Fruit fly (Drosophila melanogaster) whole organism, prepupa: ENCODE data around the gene Polr2I.

Experiments
- Blimp-1 ChIP-seq: fragments of 200-800 bp; sonication (Bioruptor generic); optimal IDR thresholded peaks from 3 replicates; lab custom pipeline; 2017; ENCODE audit warnings: missing biosample characterization, missing genetic modification characterization, mild to moderate bottlenecking, moderate library complexity, missing genetic modification reagents
- CG10631 ChIP-seq: fragments of 200-800 bp; sonication (Bioruptor generic); optimal IDR thresholded peaks from 2 replicates; lab custom pipeline; 2016; ENCODE audit warnings: missing biosample characterization, missing genetic modification characterization
- CG10669 ChIP-seq: fragments of 200-800 bp; sonication (Bioruptor generic); optimal IDR thresholded peaks from 3 replicates; lab custom pipeline; 2018; ENCODE audit warnings: missing biosample characterization, mild to moderate bottlenecking, missing genetic modification characterization, moderate library complexity
- CG11294 ChIP-seq: fragments of 200-800 bp; sonication (Bioruptor generic); IDR thresholded peaks from 2 replicates; pipeline ENCODE4 v1.3.6; 2022; ENCODE audit warnings: missing biosample characterization, missing genetic modification characterization
- CG11902 ChIP-seq: fragments of 200-800 bp; sonication (Bioruptor generic); optimal IDR thresholded peaks from 3 replicates; lab custom pipeline; 2016; ENCODE audit warnings: missing biosample characterization, missing genetic modification characterization
- CG15336 ChIP-seq: fragments of 200-800 bp; sonication (Bioruptor generic); IDR thresholded peaks from 2 replicates; pipeline ENCODE4 v1.3.6; 2022; ENCODE audit warnings: missing biosample characterization, missing genetic modification characterization
- CG1621 ChIP-seq: fragments of 200-800 bp; sonication (Bioruptor generic); optimal IDR thresholded peaks from 3 replicates; lab custom pipeline; 2018; ENCODE audit warnings: missing biosample characterization, mild to moderate bottlenecking, missing genetic modification characterization
- CG3032 ChIP-seq: fragments of 200-800 bp; optimal IDR thresholded peaks from 2 replicates; lab custom pipeline; 2019; ENCODE audit warnings: missing biosample characterization, mild to moderate bottlenecking, missing genetic modification characterization, moderate library complexity
- CG31627 ChIP-seq: fragments of 200-800 bp; sonication (Bioruptor generic); optimal IDR thresholded peaks from 3 replicates; lab custom pipeline; 2016; ENCODE audit warnings: missing biosample characterization, missing genetic modification characterization
- CG32006 ChIP-seq: fragments of 200-800 bp; sonication (Bioruptor generic); optimal IDR thresholded peaks from 3 replicates; lab custom pipeline; 2017; ENCODE audit warnings: missing biosample characterization, mild to moderate bottlenecking, missing genetic modification characterization
- CG34406 ChIP-seq: fragments of 200-800 bp; sonication (Bioruptor generic); optimal IDR thresholded peaks from 3 replicates; lab custom pipeline; 2016; ENCODE audit warnings: missing biosample characterization, missing genetic modification characterization
- CG4318 ChIP-seq: fragments of 200-800 bp; sonication (Bioruptor generic); optimal IDR thresholded peaks from 3 replicates; lab custom pipeline; 2017; ENCODE audit warnings: missing biosample characterization, mild to moderate bottlenecking, missing genetic modification characterization
- CG6163 ChIP-seq: fragments of 200-800 bp; sonication (Bioruptor generic); IDR thresholded peaks from 3 replicates; pipeline ENCODE4 v1.3.6; 2022; ENCODE audit warnings: missing biosample characterization, missing genetic modification characterization
- CG6276 ChIP-seq: fragments of 200-800 bp; sonication (Bioruptor generic); optimal IDR thresholded peaks from 2 replicates; lab custom pipeline; 2017; ENCODE audit warnings: missing biosample characterization, mild to moderate bottlenecking, missing genetic modification characterization
- CG6792 ChIP-seq: fragments of 200-800 bp; sonication (Bioruptor generic); optimal IDR thresholded peaks from 3 replicates; lab custom pipeline; 2016; ENCODE audit warnings: missing biosample characterization, missing genetic modification characterization
- CG6808 ChIP-seq: fragments of 200-800 bp; sonication (Bioruptor generic); optimal IDR thresholded peaks from 3 replicates; lab custom pipeline; 2017; ENCODE audit warnings: missing biosample characterization, missing genetic modification characterization, mild to moderate bottlenecking, moderate library complexity, missing genetic modification reagents
- CG6854 ChIP-seq: fragments of 200-800 bp; sonication (Bioruptor generic); optimal IDR thresholded peaks from 2 replicates; lab custom pipeline; 2017; ENCODE audit warnings: missing biosample characterization, mild to moderate bottlenecking, missing genetic modification characterization
- CG7368 ChIP-seq: fragments of 200-800 bp; sonication (Bioruptor generic); optimal IDR thresholded peaks from 3 replicates; lab custom pipeline; 2016; ENCODE audit warnings: missing biosample characterization, missing genetic modification characterization
- CG8119 ChIP-seq: fragments of 200-800 bp; sonication (Bioruptor generic); IDR thresholded peaks from 3 replicates; pipeline ENCODE4 v1.3.6; 2022; ENCODE audit warnings: missing biosample characterization, missing genetic modification characterization
- CG8319 ChIP-seq: fragments of 200-800 bp; sonication (Bioruptor generic); optimal IDR thresholded peaks from 3 replicates; lab custom pipeline; 2016; ENCODE audit warnings: missing biosample characterization, missing genetic modification characterization
- CG8632 ChIP-seq: fragments of 200-800 bp; sonication (Bioruptor generic); optimal IDR thresholded peaks from 3 replicates; lab custom pipeline; 2016; ENCODE audit warnings: missing biosample characterization, missing genetic modification characterization
- CG9139 ChIP-seq: fragments of 200-800 bp; sonication (Bioruptor generic); optimal IDR thresholded peaks from 3 replicates; lab custom pipeline; 2017; ENCODE audit warnings: missing biosample characterization, mild to moderate bottlenecking, missing genetic modification characterization
- Eip78C ChIP-seq: fragments of 200-800 bp; sonication (Bioruptor generic); peaks from one replicate; lab custom pipeline; 2016; ENCODE audit warnings: missing biosample characterization, missing genetic modification characterization
- Eip93F ChIP-seq: fragments of 200-800 bp; sonication (Bioruptor generic); optimal IDR thresholded peaks from 2 replicates; lab custom pipeline; 2016; ENCODE audit warnings: missing biosample characterization, mild to moderate bottlenecking, missing genetic modification characterization
- Ets21C ChIP-seq: fragments of 200-800 bp; sonication (Bioruptor generic); optimal IDR thresholded peaks from 3 replicates; lab custom pipeline; 2016; ENCODE audit warnings: missing biosample characterization, missing genetic modification characterization
- Ets96B ChIP-seq: fragments of 200-800 bp; optimal IDR thresholded peaks from 2 replicates; lab custom pipeline; 2019; ENCODE audit warnings: missing biosample characterization, mild to moderate bottlenecking, missing genetic modification characterization, moderate library complexity
- Hr38 ChIP-seq: sonication (Bioruptor generic); optimal IDR thresholded peaks from 2 replicates; lab custom pipeline; 2016; ENCODE audit warnings: missing biosample characterization, missing genetic modification characterization
- Hr39 ChIP-seq: fragments of 200-800 bp; sonication (Bioruptor generic); optimal IDR thresholded peaks from 2 replicates; lab custom pipeline; 2016; ENCODE audit warnings: missing biosample characterization, missing genetic modification characterization
- Hr4 ChIP-seq: fragments of 200-800 bp; sonication (Bioruptor generic); optimal IDR thresholded peaks from 3 replicates; lab custom pipeline; 2016; ENCODE audit warnings: missing biosample characterization, missing genetic modification characterization
- Lpt ChIP-seq: fragments of 200-800 bp; sonication (Bioruptor generic); optimal IDR thresholded peaks from 3 replicates; lab custom pipeline; 2016; ENCODE audit warnings: missing biosample characterization, missing genetic modification characterization
- Met ChIP-seq: fragments of 200-800 bp; sonication (Bioruptor generic); optimal IDR thresholded peaks from 3 replicates; lab custom pipeline; 2016; ENCODE audit warnings: missing biosample characterization, missing genetic modification characterization
- Smox ChIP-seq: fragments of 200-800 bp; sonication (Bioruptor generic); optimal IDR thresholded peaks from 3 replicates; lab custom pipeline; 2016; ENCODE audit warnings: missing biosample characterization, missing genetic modification characterization
- Sox102F ChIP-seq: fragments of 200-800 bp; sonication (Bioruptor generic); optimal IDR thresholded peaks from 2 replicates; lab custom pipeline; 2016; ENCODE audit warnings: missing biosample characterization, mild to moderate bottlenecking, missing genetic modification characterization
- Sox14 ChIP-seq: fragments of 200-800 bp; sonication (Bioruptor generic); optimal IDR thresholded peaks from 3 replicates; lab custom pipeline; 2016; ENCODE audit warnings: missing biosample characterization, missing genetic modification characterization
- Sox15 ChIP-seq: fragments of 200-800 bp; sonication (Bioruptor generic); optimal IDR thresholded peaks from 3 replicates; lab custom pipeline; 2016; ENCODE audit warnings: missing biosample characterization, missing genetic modification characterization
- achi ChIP-seq: fragments of 200-800 bp; sonication (Bioruptor generic); optimal IDR thresholded peaks from 3 replicates; lab custom pipeline; 2016; ENCODE audit warnings: missing biosample characterization, missing genetic modification characterization
- acj6 ChIP-seq: fragments of 200-800 bp; sonication (Bioruptor generic); optimal IDR thresholded peaks from 3 replicates; lab custom pipeline; 2016; ENCODE audit warnings: missing biosample characterization, missing genetic modification characterization
- cyc ChIP-seq: fragments of 200-800 bp; sonication (Bioruptor generic); optimal IDR thresholded peaks from 3 replicates; lab custom pipeline; 2016; ENCODE audit warnings: missing biosample characterization, missing genetic modification characterization
- dac ChIP-seq: fragments of 200-800 bp; sonication (Bioruptor generic); optimal IDR thresholded peaks from 2 replicates; lab custom pipeline; 2017; ENCODE audit warnings: missing biosample characterization, mild to moderate bottlenecking, missing genetic modification characterization
- dsx ChIP-seq: fragments of 200-800 bp; optimal IDR thresholded peaks from 3 replicates; lab custom pipeline; 2019; ENCODE audit warnings: missing biosample characterization, mild to moderate bottlenecking, missing genetic modification characterization, moderate library complexity; ENCODE audit not compliant: poor library complexity, severe bottlenecking
- eg ChIP-seq: fragments of 200-800 bp; sonication (Bioruptor generic); IDR thresholded peaks from 3 replicates; pipeline ENCODE4 v1.3.6; 2022; ENCODE audit warnings: missing biosample characterization, missing genetic modification characterization
- esn ChIP-seq: fragments of 200-800 bp; sonication (Bioruptor generic); optimal IDR thresholded peaks from 2 replicates; lab custom pipeline; 2016; ENCODE audit warnings: missing biosample characterization, mild to moderate bottlenecking, missing genetic modification characterization, moderate library complexity
- fd59A ChIP-seq: fragments of 200-800 bp; sonication (Bioruptor generic); optimal IDR thresholded peaks from 2 replicates; lab custom pipeline; 2017; ENCODE audit warnings: missing biosample characterization, mild to moderate bottlenecking, missing genetic modification characterization, missing genetic modification reagents
- fd85E ChIP-seq: fragments of 200-800 bp; sonication (Bioruptor generic); optimal IDR thresholded peaks from 3 replicates; lab custom pipeline; 2016; ENCODE audit warnings: missing biosample characterization, missing genetic modification characterization
- fkh ChIP-seq: fragments of 200-800 bp; sonication (Bioruptor generic); optimal IDR thresholded peaks from 3 replicates; lab custom pipeline; 2017; ENCODE audit warnings: missing biosample characterization, mild to moderate bottlenecking, missing genetic modification characterization, moderate library complexity
- lz ChIP-seq: fragments of 200-800 bp; sonication (Bioruptor generic); optimal IDR thresholded peaks from 3 replicates; lab custom pipeline; 2016; ENCODE audit warnings: missing biosample characterization, missing genetic modification characterization
- pdm3 ChIP-seq: fragments of 200-800 bp; sonication (Bioruptor generic); optimal IDR thresholded peaks from 3 replicates; lab custom pipeline; 2016; ENCODE audit warnings: missing biosample characterization, missing genetic modification characterization
- spab ChIP-seq: fragments of 200-800 bp; sonication (Bioruptor generic); optimal IDR thresholded peaks from 2 replicates; lab custom pipeline; 2017; ENCODE audit warnings: missing biosample characterization, mild to moderate bottlenecking, missing genetic modification characterization, missing genetic modification reagents
- svp ChIP-seq: fragments of 200-800 bp; sonication (Bioruptor generic); peaks from one replicate; lab custom pipeline; 2016; ENCODE audit warnings: missing biosample characterization, missing genetic modification characterization
- topi ChIP-seq: fragments of 200-800 bp; sonication (Bioruptor generic); optimal IDR thresholded peaks from 3 replicates; lab custom pipeline; 2016; ENCODE audit warnings: missing biosample characterization, missing genetic modification characterization
- vri ChIP-seq: fragments of 200-800 bp; sonication (Bioruptor generic); optimal IDR thresholded peaks from 3 replicates; lab custom pipeline; 2016; ENCODE audit warnings: missing biosample characterization, mild to moderate bottlenecking, missing genetic modification characterization

The Polr2I gene

DNA sequence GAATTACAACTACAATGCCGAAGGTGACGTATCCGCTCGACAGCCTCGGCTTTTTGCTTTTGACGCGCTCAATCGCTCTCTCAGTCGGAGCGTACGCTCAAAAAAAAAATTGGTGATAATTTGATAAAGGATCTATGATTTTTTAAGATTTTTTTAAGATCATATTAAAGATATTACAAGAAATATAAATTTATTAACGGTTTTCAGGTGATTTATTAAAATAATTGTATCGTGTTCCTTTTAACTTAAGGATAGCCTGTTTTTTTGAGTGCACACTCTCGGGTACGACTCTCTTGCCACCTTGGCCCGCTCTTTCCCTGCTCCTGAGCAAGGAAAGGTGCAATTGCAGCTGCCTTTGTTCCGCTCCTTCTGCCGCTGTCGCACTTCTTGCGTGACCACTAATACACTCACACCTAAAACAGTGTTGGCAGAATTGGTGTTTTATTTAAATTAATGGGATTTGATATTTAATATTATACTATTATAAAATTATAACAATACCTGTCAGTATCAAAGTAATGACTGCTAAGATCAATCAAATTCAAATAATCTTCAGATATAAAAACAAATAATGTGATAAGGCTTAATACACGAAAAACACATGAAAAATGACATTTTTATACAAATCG lies 30.9 kb upstream of the Polr2I start:
- TF ChIP-seq Met (GFP tag; lab: Kevin White, UChicago) (peak; percentile 94), topi (GFP tag; lab: Kevin White, UChicago) (peak; percentile 93), CG7368 (peak; percentile 94), esn (peak; percentile 97), CG34406 (GFP tag; lab: Kevin White, UChicago) (peak; percentile 95), Ets21C (GFP tag; lab: Kevin White, UChicago) (peak; percentile 71), CG6854 (peak; percentile 94), vri (peak; percentile 94), CG4318 (GFP tag; lab: Kevin White, UChicago) (peak; percentile 88), Hr39 (peak; percentile 80), Hr4 (GFP tag; lab: Kevin White, UChicago) (peak; percentile 94), achi (GFP tag; lab: Kevin White, UChicago) (peak; percentile 97), Sox102F (GFP tag; lab: Kevin White, UChicago) (peak; percentile 95), CG6808 (GFP tag; lab: Kevin White, UChicago) (peak; percentile 98), eg (GFP tag; lab: Robert Waterston, UW) (peak; percentile 98), CG6792 (GFP tag; lab: Kevin White, UChicago) (peak; percentile 97), Lpt (GFP tag; lab: Kevin White, UChicago) (peak; percentile 94), CG9139 (GFP tag; lab: Kevin White, UChicago) (peak; percentile 97), fd59A (GFP tag; lab: Kevin White, UChicago) (peak; percentile 97), CG10631 (GFP tag; lab: Kevin White, UChicago) (peak; percentile 97), CG6276 (peak; percentile 94), dsx (GFP tag; lab: Kevin White, UChicago) (peak; percentile 98), CG15336 (GFP tag; lab: Robert Waterston, UW) (peak; percentile 99), Blimp-1 (peak; percentile 86), CG11294 (GFP tag; lab: Robert Waterston, UW) (peak; percentile 93), spab (GFP tag; lab: Kevin White, UChicago) (peak; percentile 97), dac (GFP tag; lab: Kevin White, UChicago) (peak; percentile 86), CG8119 (GFP tag; lab: Robert Waterston, UW) (peak; percentile 99), Hr38 (GFP tag; lab: Kevin White, UChicago) (no peak), Sox14 (GFP tag; lab: Kevin White, UChicago) (peak; percentile 89), pdm3 (peak; percentile 92), CG32006 (GFP tag; lab: Kevin White, UChicago) (peak; percentile 97), Eip78C (peak; percentile 99), acj6 (GFP tag; lab: Kevin White, UChicago) (peak; percentile 96), CG3032 (peak; percentile 98), CG8632 (GFP tag; lab: Kevin White, UChicago) (peak; percentile 97), cyc (peak; percentile 89), CG1621 (tag; lab: Kevin White, UChicago) (peak; percentile 92), CG11902 (GFP tag; lab: Kevin White, UChicago) (peak; percentile 80), CG8319 (peak; percentile 92), fkh (GFP tag; lab: Kevin White, UChicago) (no peak), CG6163 (GFP tag; lab: Robert Waterston, UW) (peak; percentile 98), Ets96B (tag; lab: Kevin White, UChicago) (peak; percentile 99), svp (peak; percentile 95), CG31627 (peak; percentile 82), fd85E (GFP tag; lab: Kevin White, UChicago) (peak; percentile 82), Smox (GFP tag; lab: Kevin White, UChicago) (peak; percentile 92), Eip93F (peak; percentile 94), CG10669 (GFP tag; lab: Kevin White, UChicago) (peak; percentile 97), lz (GFP tag; lab: Kevin White, UChicago) (peak; percentile 89), Sox15 (GFP tag; lab: Kevin White, UChicago) (peak; percentile 78)
